Worm (Caenorhabditis elegans) whole organism, L3 larva: ENCODE measurements around the gene dib-1.
A peak's percentile ranks its signal among the peaks of the same experiment; 100 is the strongest.

Experiments used
- R02D3.7 ChIP-seq: fragments of 150-350 bp; optimal IDR thresholded peaks from 2 replicates; lab custom pipeline; 2014; ENCODE audit warnings: missing biosample characterization, missing genetic modification characterization
- ZK546.5 ChIP-seq: sonication (generic microtip); optimal IDR thresholded peaks from 2 replicates; lab custom pipeline; 2017; ENCODE audit warnings: missing biosample characterization, missing genetic modification characterization
- aly-2 ChIP-seq: fragments of 150-350 bp; optimal IDR thresholded peaks from 2 replicates; lab custom pipeline; 2014; ENCODE audit warnings: missing biosample characterization, missing genetic modification characterization
- ceh-16 ChIP-seq: sonication (generic microtip); optimal IDR thresholded peaks from 2 replicates; lab custom pipeline; 2017; ENCODE audit warnings: missing biosample characterization, missing genetic modification characterization
- ceh-82 ChIP-seq: fragments of 150-350 bp; optimal IDR thresholded peaks from 2 replicates; lab custom pipeline; 2014; ENCODE audit warnings: missing biosample characterization, missing genetic modification characterization
- daf-12 ChIP-seq: fragments of 150-350 bp; optimal IDR thresholded peaks from 2 replicates; lab custom pipeline; 2014; ENCODE audit warnings: missing biosample characterization, missing genetic modification reagents, missing genetic modification characterization
- elt-1 ChIP-seq: fragments of 150-350 bp; optimal IDR thresholded peaks from 2 replicates; lab custom pipeline; 2014; ENCODE audit warnings: missing biosample characterization, missing genetic modification characterization
- elt-2 ChIP-seq: sonication (generic microtip); optimal IDR thresholded peaks from 2 replicates; lab custom pipeline; 2016; ENCODE audit warnings: missing genetic modification reagents, mild to moderate bottlenecking, missing genetic modification characterization, missing compliant biosample characterization
- elt-3 ChIP-seq, 3 experiments: fragments of 150-350 bp in 1 of 3; sonication (generic microtip) in 2 of 3; optimal IDR thresholded peaks; 2 replicates in 2 of 3; 4 replicates in 1 of 3; lab custom pipeline; 2014 to 2017; ENCODE audit warnings: missing biosample characterization in 3 of 3, missing genetic modification characterization in 3 of 3
- eor-1 ChIP-seq, 2 experiments: fragments of 150-350 bp; optimal IDR thresholded peaks; 2 replicates each; lab custom pipeline; 2014 to 2018; ENCODE audit warnings: missing biosample characterization in 2 of 2, missing genetic modification characterization in 2 of 2
- fkh-10 ChIP-seq: sonication (generic microtip); optimal IDR thresholded peaks from 2 replicates; lab custom pipeline; 2017; ENCODE audit warnings: missing biosample characterization, missing genetic modification reagents, missing genetic modification characterization
- fkh-2 ChIP-seq: fragments of 150-350 bp; optimal IDR thresholded peaks from 2 replicates; lab custom pipeline; 2014; ENCODE audit warnings: missing biosample characterization, missing genetic modification reagents, missing genetic modification characterization
- fos-1 ChIP-seq: fragments of 150-350 bp; optimal IDR thresholded peaks from 2 replicates; lab custom pipeline; 2014; ENCODE audit warnings: missing biosample characterization, missing genetic modification characterization
- hmg-11 ChIP-seq: sonication (generic microtip); optimal IDR thresholded peaks from 2 replicates; lab custom pipeline; 2016; ENCODE audit warnings: missing genetic modification characterization, missing compliant biosample characterization
- jun-1 ChIP-seq: fragments of 150-350 bp; optimal IDR thresholded peaks from 2 replicates; lab custom pipeline; 2014; ENCODE audit warnings: missing biosample characterization, missing genetic modification reagents, missing genetic modification characterization
- lin-15B ChIP-seq: fragments of 150-350 bp; optimal IDR thresholded peaks from 2 replicates; lab custom pipeline; 2014; ENCODE audit warnings: missing biosample characterization, missing genetic modification characterization
- lin-39 ChIP-seq: fragments of 150-350 bp; optimal IDR thresholded peaks from 2 replicates; lab custom pipeline; 2018; ENCODE audit warnings: missing biosample characterization, missing genetic modification reagents, missing genetic modification characterization
- lsy-12 ChIP-seq: sonication (generic microtip); optimal IDR thresholded peaks from 2 replicates; lab custom pipeline; 2016; ENCODE audit warnings: mild to moderate bottlenecking, missing genetic modification characterization, missing compliant biosample characterization
- mdl-1 ChIP-seq: fragments of 150-350 bp; optimal IDR thresholded peaks from 2 replicates; lab custom pipeline; 2014; ENCODE audit warnings: missing biosample characterization, missing genetic modification characterization
- mml-1 ChIP-seq: fragments of 150-350 bp; sonication (generic microtip); optimal IDR thresholded peaks from 3 replicates; lab custom pipeline; 2014; ENCODE audit warnings: missing biosample characterization, missing genetic modification characterization
- nfya-1 ChIP-seq: sonication (generic microtip); optimal IDR thresholded peaks from 2 replicates; lab custom pipeline; 2017; ENCODE audit warnings: missing genetic modification characterization, mild to moderate bottlenecking, missing compliant biosample characterization, antibody characterized with exemption, moderate library complexity; ENCODE audit not compliant: insufficient read depth
- nhr-237 ChIP-seq: fragments of 150-350 bp; optimal IDR thresholded peaks from 2 replicates; lab custom pipeline; 2014; ENCODE audit warnings: missing biosample characterization, missing genetic modification characterization
- nhr-28 ChIP-seq: fragments of 150-350 bp; optimal IDR thresholded peaks from 2 replicates; lab custom pipeline; 2014; ENCODE audit warnings: missing biosample characterization, missing genetic modification characterization
- nhr-43 ChIP-seq: sonication (generic microtip); optimal IDR thresholded peaks from 2 replicates; lab custom pipeline; 2016; ENCODE audit warnings: mild to moderate bottlenecking, missing genetic modification characterization, missing compliant biosample characterization; ENCODE audit not compliant: poor library complexity, severe bottlenecking
- nhr-67 ChIP-seq: fragments of 150-350 bp; optimal IDR thresholded peaks from 2 replicates; lab custom pipeline; 2014; ENCODE audit warnings: missing biosample characterization, missing genetic modification characterization
- nhr-76 ChIP-seq: fragments of 150-350 bp; sonication (generic microtip); optimal IDR thresholded peaks from 5 replicates; lab custom pipeline; 2014; ENCODE audit warnings: missing biosample characterization, missing genetic modification characterization
- pha-4 ChIP-seq: fragments of 150-350 bp; optimal IDR thresholded peaks from 2 replicates; lab custom pipeline; 2014; ENCODE audit warnings: missing biosample characterization, missing genetic modification reagents, missing genetic modification characterization
- pqm-1 ChIP-seq: fragments of 150-350 bp; optimal IDR thresholded peaks from 2 replicates; lab custom pipeline; 2017; ENCODE audit warnings: missing biosample characterization, missing genetic modification characterization, inconsistent platforms
- snpc-4 ChIP-seq: fragments of 150-350 bp; optimal IDR thresholded peaks from 2 replicates; lab custom pipeline; 2014; ENCODE audit warnings: missing biosample characterization, missing genetic modification characterization
- tbx-2 ChIP-seq: sonication (generic microtip); optimal IDR thresholded peaks from 2 replicates; lab custom pipeline; 2016; ENCODE audit warnings: mild to moderate bottlenecking, missing genetic modification characterization, missing compliant biosample characterization
- zag-1 ChIP-seq: fragments of 150-350 bp; optimal IDR thresholded peaks from 2 replicates; lab custom pipeline; 2014; ENCODE audit warnings: missing biosample characterization, missing genetic modification characterization
- ztf-11 ChIP-seq: fragments of 150-350 bp; optimal IDR thresholded peaks from 2 replicates; lab custom pipeline; 2014; ENCODE audit warnings: missing biosample characterization, missing genetic modification characterization
- ztf-4 ChIP-seq: fragments of 150-350 bp; optimal IDR thresholded peaks from 2 replicates; lab custom pipeline; 2014; ENCODE audit warnings: missing biosample characterization, missing genetic modification characterization

The dib-1 gene

DNA sequence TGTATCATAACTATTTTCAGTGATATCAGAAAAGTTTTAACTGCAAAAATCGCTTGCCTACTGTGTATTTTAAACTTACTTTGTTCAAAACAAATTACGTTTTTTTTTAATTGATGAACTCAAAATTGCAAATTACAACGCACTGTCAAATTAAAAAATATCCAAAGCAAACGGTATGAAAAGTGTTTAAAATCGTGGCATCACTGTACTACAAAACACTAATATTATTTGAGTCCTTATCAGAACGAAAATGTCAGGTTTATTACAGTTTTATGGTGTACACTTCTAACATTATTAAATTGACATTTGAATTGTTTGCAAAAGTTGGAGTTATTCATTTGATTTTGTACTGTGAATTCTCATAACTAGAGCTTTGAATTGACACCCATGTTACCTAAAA lies 49.4 kb upstream of the dib-1 start, which contains the start of gene clec-83:
TSS of gene clec-83 (minus strand) at position 213 of the 400 bp plus-strand sequence.
- no peak for TF ChIP-seq nhr-76 (tag; lab: Kevin White, UChicago)
- no peak for TF ChIP-seq ZK546.5 (tag; lab: Kevin White, UChicago)
- no peak for TF ChIP-seq mml-1 (tag; lab: Kevin White, UChicago)
- TF ChIP-seq tbx-2: no peak
- no peak for TF ChIP-seq elt-1 (tag; lab: Kevin White, UChicago)
- no peak for TF ChIP-seq lin-39 (tag; lab: Kevin White, UChicago)
- TF ChIP-seq ztf-4 (tag; lab: Kevin White, UChicago): no peak
- no peak for TF ChIP-seq jun-1 (tag; lab: Kevin White, UChicago)
- no peak for TF ChIP-seq nhr-237 (tag; lab: Kevin White, UChicago)
- no peak for TF ChIP-seq nhr-28 (tag; lab: Kevin White, UChicago)
- peak; percentile 55 for TF ChIP-seq elt-2 (tag; lab: Kevin White, UChicago)
- TF ChIP-seq ceh-82: no peak
- peak; percentile 27 for TF ChIP-seq pqm-1 (tag; lab: Kevin White, UChicago)
- no peak for TF ChIP-seq mdl-1 (tag; lab: Kevin White, UChicago)
- TF ChIP-seq ztf-11 (tag; lab: Kevin White, UChicago): no peak
- TF ChIP-seq snpc-4 (tag; lab: Kevin White, UChicago): no peak
- TF ChIP-seq nhr-43 (tag; lab: Kevin White, UChicago): no peak
- TF ChIP-seq ceh-16 (tag; lab: Kevin White, UChicago): no peak
- TF ChIP-seq fkh-2 (tag; lab: Kevin White, UChicago): no peak
- TF ChIP-seq pha-4 (tag; lab: Kevin White, UChicago): peak; percentile 28
- TF ChIP-seq nhr-67 (tag; lab: Kevin White, UChicago): no peak
- TF ChIP-seq, all 47 proteins: peak for 3

DNA sequence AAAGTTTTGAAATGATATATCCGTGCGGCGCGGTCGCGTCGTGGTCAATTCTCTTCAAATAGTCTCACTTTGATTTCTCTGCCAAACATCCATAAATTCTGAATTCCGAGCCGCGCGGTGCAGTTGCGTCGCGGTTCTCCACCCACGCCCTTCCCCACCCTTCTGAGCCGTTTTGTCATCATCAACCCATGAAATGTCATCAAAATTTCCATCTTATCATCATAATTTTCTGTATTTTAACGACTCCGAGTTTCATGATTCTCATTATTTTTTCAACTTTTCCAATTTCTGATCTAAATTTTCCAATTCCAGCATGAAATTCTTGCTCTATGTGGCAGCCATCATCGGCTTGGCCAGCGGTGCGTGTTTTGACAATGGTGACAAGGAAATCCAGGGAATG lies 48.5 kb upstream of the dib-1 start, which contains the start of gene clec-84:
TSS of gene clec-84 (plus strand) at position 301 of the 400 bp plus-strand sequence.
- TF ChIP-seq elt-3 (tag; optimal IDR thresholded peaks at IDR 0.05; lab: Kevin White, UChicago): no peak
- peak; percentile 2 for TF ChIP-seq elt-2 (tag; lab: Kevin White, UChicago)
- no peak for TF ChIP-seq daf-12 (tag; lab: Kevin White, UChicago)
- TF ChIP-seq nhr-76 (tag; lab: Kevin White, UChicago): no peak
- TF ChIP-seq nhr-43 (tag; lab: Kevin White, UChicago): no peak
- no peak for TF ChIP-seq nfya-1

DNA sequence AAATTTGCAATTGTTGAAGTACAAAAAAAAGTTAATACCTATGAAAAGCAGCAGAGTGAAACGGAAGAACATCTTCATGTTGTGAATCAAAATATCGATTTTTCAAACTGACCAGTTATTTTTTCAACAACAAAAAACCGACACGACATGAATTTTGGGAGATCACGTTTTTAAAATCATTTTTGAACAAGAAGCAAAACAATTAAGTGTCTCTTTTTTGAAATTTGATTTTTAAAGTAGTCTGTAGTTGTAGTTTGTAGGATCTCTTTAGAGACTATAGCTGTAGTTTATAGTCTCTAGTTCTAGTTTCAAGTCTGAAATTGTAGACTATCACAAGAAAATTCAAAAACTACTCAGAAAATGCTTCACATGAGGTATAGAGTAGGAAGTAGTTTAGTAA lies 46.8 kb upstream of the dib-1 start, which contains the start of gene Y54G2A.15:
TSS of gene Y54G2A.15 (minus strand) at position 101 of the 400 bp plus-strand sequence.
- no peak for TF ChIP-seq mdl-1 (tag; lab: Kevin White, UChicago)
- TF ChIP-seq elt-2 (tag; lab: Kevin White, UChicago): no peak
- TF ChIP-seq elt-3 (tag; optimal IDR thresholded peaks at IDR 0.05; lab: Kevin White, UChicago): no peak
- TF ChIP-seq zag-1 (tag; lab: Kevin White, UChicago): no peak
- TF ChIP-seq elt-1 (tag; lab: Kevin White, UChicago): no peak

DNA sequence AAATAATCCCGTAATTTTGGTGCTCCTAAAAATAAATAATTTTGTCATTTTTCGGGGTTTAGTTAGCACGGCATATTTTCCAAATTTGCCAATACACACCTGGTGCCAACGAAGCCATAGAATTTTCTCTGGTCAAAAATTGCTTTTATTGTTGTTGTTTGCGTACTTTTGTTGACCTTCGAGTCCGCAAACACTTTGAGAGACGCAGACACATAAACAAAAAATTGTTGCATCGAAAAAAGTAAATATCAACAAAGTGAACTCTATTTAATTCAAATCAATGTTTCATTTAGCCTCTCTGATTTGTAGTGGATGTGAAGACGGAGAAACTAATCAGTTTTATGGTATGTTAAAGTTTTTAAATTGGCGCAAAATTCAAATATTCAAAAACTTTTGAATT lies 44.4 kb upstream of the dib-1 start, which contains the start of gene Y54G2A.40:
TSS of gene Y54G2A.40 (plus strand) at position 213 of the 400 bp plus-strand sequence.
- TF ChIP-seq fos-1 (tag; lab: Kevin White, UChicago): no peak
- TF ChIP-seq lin-15B (tag; lab: Kevin White, UChicago): peak; percentile 36
- TF ChIP-seq pha-4 (tag; lab: Kevin White, UChicago): peak; percentile 98
- TF ChIP-seq elt-2 (tag; lab: Kevin White, UChicago): peak; percentile 9

DNA sequence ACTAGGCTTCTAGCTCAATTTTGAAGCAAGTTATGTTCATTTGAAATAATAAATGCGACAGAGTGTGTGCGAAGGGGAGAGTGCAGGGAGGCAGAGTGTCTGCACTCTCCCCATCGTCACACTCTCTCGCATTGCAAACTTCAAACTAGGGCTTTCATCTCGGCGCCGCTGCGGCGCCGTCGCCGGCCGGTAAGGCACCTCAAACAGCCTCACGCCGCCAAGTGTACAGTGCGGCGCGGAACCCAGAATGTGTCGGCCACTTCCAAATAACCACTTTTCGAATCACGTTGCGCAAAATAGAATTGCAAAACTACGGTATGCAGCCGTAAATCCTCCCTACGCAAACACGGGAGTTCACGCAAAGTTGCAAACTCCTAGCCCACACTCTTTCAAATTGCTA lies 41.4 kb upstream of the dib-1 start:
- TF ChIP-seq hmg-11 (tag; lab: Kevin White, UChicago): no peak
- no peak for TF ChIP-seq elt-3 (tag; optimal IDR thresholded peaks at IDR 0.05; lab: Kevin White, UChicago)
- TF ChIP-seq fkh-10: no peak
- no peak for TF ChIP-seq nhr-67 (tag; lab: Kevin White, UChicago)
- no peak for TF ChIP-seq ztf-11 (tag; lab: Kevin White, UChicago)
- no peak for TF ChIP-seq eor-1 (tag; optimal IDR thresholded peaks at IDR 0.05; lab: Kevin White, UChicago)
- TF ChIP-seq jun-1 (tag; lab: Kevin White, UChicago): no peak
- TF ChIP-seq R02D3.7 (tag; lab: Kevin White, UChicago): no peak
- TF ChIP-seq lsy-12 (tag; lab: Kevin White, UChicago): no peak
- TF ChIP-seq elt-1 (tag; lab: Kevin White, UChicago): no peak
- no peak for TF ChIP-seq aly-2 (tag; lab: Kevin White, UChicago)
- TF ChIP-seq zag-1 (tag; lab: Kevin White, UChicago): no peak
